Fruit fly (Drosophila melanogaster): ENCODE results near the gene CG42709.

Gene CG42709

dm6 chr3L:12754769-12755189 is 35.2 kb upstream of the CG42709 start, which contains the start of the genes CG10973 and Vps13D (continued):
- TF ChIP-seq Lpt (GFP tag; optimal IDR thresholded peaks at IDR 0.05) (no peak), CG1647 (GFP tag; optimal IDR thresholded peaks at IDR 0.05) (peak; percentile 57), zen (tag; optimal IDR thresholded peaks at IDR 0.05) (no peak), Hr39 (optimal IDR thresholded peaks at IDR 0.05) (no peak), CG2116 (GFP tag; optimal IDR thresholded peaks at IDR 0.05) (peak; percentile 86), mam (GFP tag; optimal IDR thresholded peaks at IDR 0.05) (peak; percentile 47), bcd (GFP tag; optimal IDR thresholded peaks at IDR 0.05) (no peak), ewg (GFP tag; optimal IDR thresholded peaks at IDR 0.05) (no peak), CG7987 (GFP tag; optimal IDR thresholded peaks at IDR 0.05) (peak; percentile 91), Hr78 (GFP tag; optimal IDR thresholded peaks at IDR 0.05) (no peak), Atf6 (GFP tag; IDR thresholded peaks at IDR 0.05) (peak; percentile 70), pnt (GFP tag; optimal IDR thresholded peaks at IDR 0.05) (no peak), chm (GFP tag; IDR thresholded peaks at IDR 0.05) (no peak), CG11398 (GFP tag; optimal IDR thresholded peaks at IDR 0.05) (peak; percentile 38), CG16863 (GFP tag; optimal IDR thresholded peaks at IDR 0.05) (peak; percentile 27), HLH54F (GFP tag; optimal IDR thresholded peaks at IDR 0.05) (peak; percentile 25), bsh (GFP tag; optimal IDR thresholded peaks at IDR 0.05) (no peak), CG3065 (GFP tag; optimal IDR thresholded peaks at IDR 0.05) (no peak), nmo (GFP tag; optimal IDR thresholded peaks at IDR 0.05) (no peak), ro (GFP tag; IDR thresholded peaks at IDR 0.05) (no peak), Rfx (GFP tag; IDR thresholded peaks at IDR 0.05) (no peak; the same call in 1 of the 2 replicates), CG15601 (tag; optimal IDR thresholded peaks at IDR 0.05) (no peak), CG12659 (GFP tag; optimal IDR thresholded peaks at IDR 0.05) (peak; percentile 82), CG12299 (tag; optimal IDR thresholded peaks at IDR 0.05) (peak; percentile 73), wek (GFP tag; optimal IDR thresholded peaks at IDR 0.05) (peak; percentile 85), CG10654 (GFP tag; optimal IDR thresholded peaks at IDR 0.05) (peak; percentile 7), CG4282 (GFP tag; optimal IDR thresholded peaks at IDR 0.05) (no peak), CG4360 (GFP tag; IDR thresholded peaks at IDR 0.05) (peak; percentile 41; the same call in 1 of the 2 replicates), eve (GFP tag; optimal IDR thresholded peaks at IDR 0.05) (peak in 1 of 2 experiments; percentile 66), BtbVII (GFP tag; optimal IDR thresholded peaks at IDR 0.05) (peak; percentile 58), pzg (GFP tag; optimal IDR thresholded peaks at IDR 0.05) (peak; percentile 84), Neu2 (GFP tag; optimal IDR thresholded peaks at IDR 0.05; ENCODE audit: borderline replicate concordance) (no peak), Dad (GFP tag; optimal IDR thresholded peaks at IDR 0.05) (no peak), sisA (GFP tag; IDR thresholded peaks at IDR 0.05) (no peak), hbn (GFP tag; IDR thresholded peaks at IDR 0.05; ENCODE audit: partially characterized antibody) (peak; percentile 78; the same call in 1 of the 2 replicates), CG9609 (GFP tag; optimal IDR thresholded peaks at IDR 0.05) (no peak), amos (GFP tag; IDR thresholded peaks at IDR 0.05; ENCODE audit: partially characterized antibody) (peak; percentile 88), CG9797 (GFP tag; optimal IDR thresholded peaks at IDR 0.05) (peak; percentile 14), trem (tag; optimal IDR thresholded peaks at IDR 0.05) (peak; percentile 90), fru (optimal IDR thresholded peaks at IDR 0.05) (no peak), CG13287 (GFP tag; IDR thresholded peaks at IDR 0.05; ENCODE audit: partially characterized antibody) (peak; percentile 95), row (GFP tag; IDR thresholded peaks at IDR 0.05) (peak; percentile 82), dm (GFP tag; optimal IDR thresholded peaks at IDR 0.05) (no peak), stwl (tag; optimal IDR thresholded peaks at IDR 0.05) (peak; percentile 61), Rx (GFP tag; IDR thresholded peaks at IDR 0.05) (no peak), caup (GFP tag; optimal IDR thresholded peaks at IDR 0.05; ENCODE audit: severe bottlenecking) (no peak), CG4854 (GFP tag; optimal IDR thresholded peaks at IDR 0.05) (peak; percentile 69), tx (GFP tag; optimal IDR thresholded peaks at IDR 0.05) (no peak), Lhr (GFP tag; optimal IDR thresholded peaks at IDR 0.05) (peak; percentile 59), Spps (tag; optimal IDR thresholded peaks at IDR 0.05) (no peak), twi (tag; optimal IDR thresholded peaks at IDR 0.05) (no peak)
